Fruit fly (Drosophila melanogaster) whole organism: ENCODE data around the gene Fer1HCH.

ENCODE experiments used
- CG8478 ChIP-seq: fragments of >200 bp; optimal IDR thresholded peaks from 2 replicates; lab custom pipeline; 2018; ENCODE audit warnings: inconsistent platforms
- EcR ChIP-seq, 2 experiments: fragments of >200 bp; optimal IDR thresholded peaks; 2 replicates each; lab custom pipeline; 2017; ENCODE audit warnings: missing biosample characterization in 2 of 2, missing genetic modification characterization in 2 of 2, missing genetic modification reagents in 2 of 2
- pan ChIP-seq: fragments of >200 bp; optimal IDR thresholded peaks from 2 replicates; lab custom pipeline; 2017

dm6 chr3R:30406482-30406881, 18.5 kb upstream of the Fer1HCH start:
- TF ChIP-seq CG8478 (no peak), EcR (GFP tag; optimal IDR thresholded peaks at IDR 0.05; lab: Kevin White, UChicago) (no peak), pan (lab: Kevin White, UChicago) (no peak)
